In the genomic region with DNA sequence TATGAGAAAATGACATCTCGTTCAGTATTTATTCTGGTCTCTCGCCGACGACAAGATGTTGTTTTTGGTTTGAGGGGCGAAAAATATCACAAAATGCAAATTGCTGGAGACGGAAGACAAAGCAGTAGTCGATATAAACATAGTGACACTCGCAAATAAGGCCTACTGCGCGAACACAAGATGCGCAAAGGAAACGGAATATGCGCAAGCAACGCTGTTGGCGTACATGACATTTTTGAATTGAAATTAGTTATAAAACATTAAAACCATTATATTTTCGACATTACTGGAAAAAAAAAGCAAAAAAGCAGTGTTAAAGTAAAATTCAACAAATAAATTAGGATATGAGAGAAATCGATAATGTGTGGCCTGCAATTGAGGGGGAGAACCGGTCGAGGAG, we compare ENCODE assay signal across 1 worm cellular context.
TF ChIP-seq lines count a peak whose summit lies in the region.

A gene (minus strand): TSS at position 136 of the 400 bp plus-strand sequence.

TF ChIP-seq in whole organism, L4 larva, 104 proteins besides CTCF, POLR2A, EP300 and RAD21 (continued from another document):
- no peak for TF ChIP-seq lin-29 (GFP tag; IDR thresholded peaks at IDR 0.05; lab: Robert Waterston, UW)
- TF ChIP-seq nhr-11 (tag; optimal IDR thresholded peaks at IDR 0.05; lab: Kevin White, UChicago) = no peak
- no peak for TF ChIP-seq nhr-237 (tag; optimal IDR thresholded peaks at IDR 0.05; lab: Kevin White, UChicago)
- peak; percentile 40 for TF ChIP-seq aha-1 (tag; lab: Kevin White, UChicago)
- no peak for TF ChIP-seq mxl-2 (GFP tag; conservative IDR thresholded peaks at IDR 0.05; lab: Robert Waterston, UW)
- peak; percentile 48 for TF ChIP-seq mes-2 (tag; optimal IDR thresholded peaks at IDR 0.05; lab: Kevin White, UChicago; ENCODE audit: poor library complexity, severe bottlenecking)
- no peak for TF ChIP-seq tra-1 (GFP tag; IDR thresholded peaks at IDR 0.05; lab: Robert Waterston, UW)
- no peak for TF ChIP-seq zfp-3 (GFP tag; conservative IDR thresholded peaks at IDR 0.05; lab: Robert Waterston, UW)
- no peak for TF ChIP-seq fkh-10 (GFP tag; optimal IDR thresholded peaks at IDR 0.05; lab: Kevin White, UChicago)
- no peak for TF ChIP-seq aly-2 (tag; optimal IDR thresholded peaks at IDR 0.05; lab: Kevin White, UChicago)
- TF ChIP-seq dve-1 (tag; optimal IDR thresholded peaks at IDR 0.05; lab: Kevin White, UChicago; ENCODE audit: insufficient read depth) = no peak
- TF ChIP-seq F26F4.8 (GFP tag; conservative IDR thresholded peaks at IDR 0.05; lab: Robert Waterston, UW) = no peak
- TF ChIP-seq nhr-10 (tag; optimal IDR thresholded peaks at IDR 0.05; lab: Kevin White, UChicago) = no peak
- no peak for TF ChIP-seq set-16 (GFP tag; IDR thresholded peaks at IDR 0.05; lab: Robert Waterston, UW)
- TF ChIP-seq F44E2.7 (GFP tag; IDR thresholded peaks at IDR 0.05; lab: Robert Waterston, UW) = no peak
- TF ChIP-seq pqm-1 (tag; optimal IDR thresholded peaks at IDR 0.05; lab: Kevin White, UChicago) = no peak
- TF ChIP-seq nhr-42 (GFP tag; IDR thresholded peaks at IDR 0.05; lab: Robert Waterston, UW) = no peak
- peak in 1 of 2 experiments; percentile 32 for TF ChIP-seq lsy-2 (tag; optimal IDR thresholded peaks at IDR 0.05; lab: Kevin White, UChicago)
- TF ChIP-seq Y75B8A.6 (GFP tag; IDR thresholded peaks at IDR 0.05; lab: Robert Waterston, UW) = no peak
- TF ChIP-seq daf-19 (GFP tag; conservative IDR thresholded peaks at IDR 0.05; lab: Robert Waterston, UW) = no peak
- no peak for TF ChIP-seq snpc-4 (tag; optimal IDR thresholded peaks at IDR 0.05; lab: Kevin White, UChicago)
- TF ChIP-seq skn-1 (tag; optimal IDR thresholded peaks at IDR 0.05; lab: Kevin White, UChicago) = no peak
- TF ChIP-seq vab-7 (GFP tag; IDR thresholded peaks at IDR 0.05; lab: Robert Waterston, UW) = no peak
- no peak for TF ChIP-seq lin-38 (GFP tag; IDR thresholded peaks at IDR 0.05; lab: Robert Waterston, UW)
- peak; percentile 13 for TF ChIP-seq dpl-1 (GFP tag; optimal IDR thresholded peaks at IDR 0.05; lab: Kevin White, UChicago)
- no peak for TF ChIP-seq lin-39 (tag; optimal IDR thresholded peaks at IDR 0.05; lab: Kevin White, UChicago)
- no peak for TF ChIP-seq egl-27 (tag; optimal IDR thresholded peaks at IDR 0.05; lab: Kevin White, UChicago)
- no peak for TF ChIP-seq Y5F2A.4 (GFP tag; optimal IDR thresholded peaks at IDR 0.05; lab: Kevin White, UChicago)
- TF ChIP-seq rbr-2 (tag; optimal IDR thresholded peaks at IDR 0.05; lab: Kevin White, UChicago) = peak; percentile 18
- TF ChIP-seq dmd-9 (GFP tag; IDR thresholded peaks at IDR 0.05; lab: Robert Waterston, UW) = no peak
- no peak for TF ChIP-seq ztf-7 (tag; optimal IDR thresholded peaks at IDR 0.05; lab: Kevin White, UChicago)
- no peak for TF ChIP-seq php-3 (GFP tag; IDR thresholded peaks at IDR 0.05; lab: Robert Waterston, UW)
- TF ChIP-seq spr-1 (tag; optimal IDR thresholded peaks at IDR 0.05; lab: Kevin White, UChicago) = no peak
- 0 out of 2 replicates have a peak, but pooled peaks have one; percentile 28 for TF ChIP-seq hmg-1.1 (GFP tag; IDR thresholded peaks at IDR 0.05; lab: Robert Waterston, UW)
- no peak for TF ChIP-seq jun-1 (tag; optimal IDR thresholded peaks at IDR 0.05; lab: Kevin White, UChicago)
